ENCODE assay signal across 1 fruit fly cellular context in genomic region chr3L:764329-764728, dm6.
TF ChIP-seq lines count a peak whose summit lies in the region.

No protein-coding gene starts in this region.

TF ChIP-seq in whole organism, embryonic, 481 proteins besides CTCF, POLR2A, EP300 and RAD21 (continued from another document):
- TF ChIP-seq CG11456 (GFP tag; IDR thresholded peaks at IDR 0.05; lab: Robert Waterston, UW) = no peak
- TF ChIP-seq CG15073 (GFP tag; optimal IDR thresholded peaks at IDR 0.05; lab: Kevin White, UChicago) = no peak
- no peak for TF ChIP-seq insv (GFP tag; optimal IDR thresholded peaks at IDR 0.05; lab: Kevin White, UChicago)
- peak; percentile 36 for TF ChIP-seq tap (tag; optimal IDR thresholded peaks at IDR 0.05; lab: Kevin White, UChicago)
- no peak for TF ChIP-seq CG12219 (GFP tag; optimal IDR thresholded peaks at IDR 0.05; lab: Kevin White, UChicago)
- TF ChIP-seq CG18619 (GFP tag; optimal IDR thresholded peaks at IDR 0.05; lab: Kevin White, UChicago) = no peak
- TF ChIP-seq CG4404 (GFP tag; IDR thresholded peaks at IDR 0.05; lab: Robert Waterston, UW) = no peak
- peak in 1 of 2 experiments; percentile 11 for TF ChIP-seq chif (GFP tag; optimal IDR thresholded peaks at IDR 0.05; lab: Kevin White, UChicago)
- TF ChIP-seq bowl (GFP tag; IDR thresholded peaks at IDR 0.05; lab: Robert Waterston, UW) = no peak
- TF ChIP-seq YL-1 (GFP tag; optimal IDR thresholded peaks at IDR 0.05; lab: Kevin White, UChicago) = no peak
- no peak for TF ChIP-seq CG5180 (GFP tag; optimal IDR thresholded peaks at IDR 0.05; lab: Kevin White, UChicago)
- peak; percentile 17 for TF ChIP-seq CG30403 (GFP tag; optimal IDR thresholded peaks at IDR 0.05; lab: Kevin White, UChicago)
- TF ChIP-seq zf30C (GFP tag; optimal IDR thresholded peaks at IDR 0.05; lab: Kevin White, UChicago) = no peak
- peak; percentile 11 for TF ChIP-seq CG1603 (tag; optimal IDR thresholded peaks at IDR 0.05; lab: Kevin White, UChicago)
- TF ChIP-seq ro (GFP tag; IDR thresholded peaks at IDR 0.05; lab: Robert Waterston, UW) = no peak
- no peak for TF ChIP-seq CG4854 (GFP tag; optimal IDR thresholded peaks at IDR 0.05; lab: Kevin White, UChicago)
- peak; percentile 12 for TF ChIP-seq Chrac-16 (GFP tag; optimal IDR thresholded peaks at IDR 0.05; lab: Kevin White, UChicago)
- no peak for TF ChIP-seq Antp (GFP tag; optimal IDR thresholded peaks at IDR 0.05; lab: Kevin White, UChicago)
- TF ChIP-seq pzg (GFP tag; optimal IDR thresholded peaks at IDR 0.05; lab: Kevin White, UChicago) = no peak
- TF ChIP-seq CG3281 (GFP tag; optimal IDR thresholded peaks at IDR 0.05; lab: Kevin White, UChicago) = no peak
- no peak for TF ChIP-seq mirr (GFP tag; optimal IDR thresholded peaks at IDR 0.05; lab: Kevin White, UChicago)
- no peak for TF ChIP-seq CG30431 (GFP tag; optimal IDR thresholded peaks at IDR 0.05; lab: Kevin White, UChicago)
- 0 out of 2 replicates have a peak, but pooled peaks have one; percentile 40 for TF ChIP-seq slbo (GFP tag; IDR thresholded peaks at IDR 0.05; lab: Robert Waterston, UW)
- no peak for TF ChIP-seq CG2199 (GFP tag; IDR thresholded peaks at IDR 0.05; lab: Robert Waterston, UW)
- no peak for TF ChIP-seq CG11560 (tag; IDR thresholded peaks at IDR 0.05; lab: Robert Waterston, UW)
- no peak for TF ChIP-seq NC2β (GFP tag; optimal IDR thresholded peaks at IDR 0.05; lab: Kevin White, UChicago)
- peak; percentile 40; the same call in 1 of the 2 replicates for TF ChIP-seq ara (GFP tag; IDR thresholded peaks at IDR 0.05; lab: Robert Waterston, UW)
- TF ChIP-seq nom (GFP tag; optimal IDR thresholded peaks at IDR 0.05; lab: Kevin White, UChicago) = no peak
- TF ChIP-seq Atf3 (GFP tag; optimal IDR thresholded peaks at IDR 0.05; lab: Kevin White, UChicago) = no peak
- peak; percentile 68 for TF ChIP-seq otp (GFP tag; IDR thresholded peaks at IDR 0.05; lab: Robert Waterston, UW)
- TF ChIP-seq CG3163 (GFP tag; optimal IDR thresholded peaks at IDR 0.05; lab: Kevin White, UChicago) = no peak
- no peak for TF ChIP-seq wek (GFP tag; optimal IDR thresholded peaks at IDR 0.05; lab: Kevin White, UChicago)
- no peak for TF ChIP-seq CG11696 (GFP tag; IDR thresholded peaks at IDR 0.05; lab: Robert Waterston, UW)
- no peak for TF ChIP-seq CG13123 (GFP tag; optimal IDR thresholded peaks at IDR 0.05; lab: Kevin White, UChicago)
- no peak for TF ChIP-seq tio (GFP tag; optimal IDR thresholded peaks at IDR 0.05; lab: Kevin White, UChicago)
- TF ChIP-seq CG6689 (GFP tag; IDR thresholded peaks at IDR 0.05; lab: Robert Waterston, UW) = 0 out of 2 replicates have a peak, but pooled peaks have one; percentile 44
- TF ChIP-seq Ravus (GFP tag; IDR thresholded peaks at IDR 0.05; lab: Robert Waterston, UW) = no peak
- TF ChIP-seq chinmo (GFP tag; IDR thresholded peaks at IDR 0.05; lab: Robert Waterston, UW; ENCODE audit: partially characterized antibody) = no peak
- no peak for TF ChIP-seq CG9609 (GFP tag; optimal IDR thresholded peaks at IDR 0.05; lab: Kevin White, UChicago)
- TF ChIP-seq Doc2 (GFP tag; IDR thresholded peaks at IDR 0.05; lab: Robert Waterston, UW) = no peak
- no peak for TF ChIP-seq NfI (GFP tag; optimal IDR thresholded peaks at IDR 0.05; lab: Kevin White, UChicago)
